Worm (Caenorhabditis elegans): Measurements from ENCODE around the gene ift-74.

Gene ift-74

ce11 chrII:6689088-6689487, 9.3 kb downstream of the ift-74 start (continued):
- TF ChIP-seq ceh-88 (GFP tag; IDR thresholded peaks at IDR 0.05) (no peak), pax-3 (tag; optimal IDR thresholded peaks at IDR 0.05) (peak; percentile 52), mef-2 (tag; optimal IDR thresholded peaks at IDR 0.05) (no peak), nhr-90 (tag; optimal IDR thresholded peaks at IDR 0.05; ENCODE audit: poor library complexity) (no peak), aly-2 (tag; optimal IDR thresholded peaks at IDR 0.05) (no peak), lin-15B (tag; optimal IDR thresholded peaks at IDR 0.05) (no peak), zip-4 (GFP tag; optimal IDR thresholded peaks at IDR 0.05) (no peak), unc-130 (tag; optimal IDR thresholded peaks at IDR 0.05) (no peak), nhr-85 (tag) (no peak), C04F5.9 (tag; optimal IDR thresholded peaks at IDR 0.05) (no peak), Y116A8C.19 (tag; optimal IDR thresholded peaks at IDR 0.05; ENCODE audit: borderline replicate concordance) (no peak), elt-3 (tag; optimal IDR thresholded peaks at IDR 0.05) (no peak), nhr-76 (tag; optimal IDR thresholded peaks at IDR 0.05) (no peak), nhr-11 (tag; optimal IDR thresholded peaks at IDR 0.05) (peak; percentile 10), unc-86 (tag; optimal IDR thresholded peaks at IDR 0.05) (peak; percentile 20), xbp-1 (tag; optimal IDR thresholded peaks at IDR 0.05) (peak; percentile 15), lir-3 (tag; optimal IDR thresholded peaks at IDR 0.05; ENCODE audit: poor library complexity) (no peak), ceh-8 (GFP tag; optimal IDR thresholded peaks at IDR 0.05) (peak; percentile 26), elt-2 (tag; optimal IDR thresholded peaks at IDR 0.05) (no peak), nhr-28 (tag; optimal IDR thresholded peaks at IDR 0.05) (no peak), ceh-90 (tag; optimal IDR thresholded peaks at IDR 0.05) (no peak), ceh-63 (GFP tag; optimal IDR thresholded peaks at IDR 0.05) (no peak), ces-1 (GFP tag; optimal IDR thresholded peaks at IDR 0.05) (no peak), tbx-2 (tag; optimal IDR thresholded peaks at IDR 0.05) (no peak), fos-1 (tag; optimal IDR thresholded peaks at IDR 0.05) (no peak), grh-1 (GFP tag; IDR thresholded peaks at IDR 0.05) (no peak), vab-15 (tag; optimal IDR thresholded peaks at IDR 0.05) (no peak), dsc-1 (tag; optimal IDR thresholded peaks at IDR 0.05) (peak; percentile 96), nhr-77 (tag; optimal IDR thresholded peaks at IDR 0.05) (no peak), blmp-1 (tag; optimal IDR thresholded peaks at IDR 0.05) (no peak), mdl-1 (tag; optimal IDR thresholded peaks at IDR 0.05) (no peak), isw-1 (GFP tag; IDR thresholded peaks at IDR 0.05) (no peak), fkh-8 (tag; optimal IDR thresholded peaks at IDR 0.05) (peak; percentile 93), unc-98 (GFP tag; IDR thresholded peaks at IDR 0.05) (no peak), skn-1 (tag; optimal IDR thresholded peaks at IDR 0.05) (no peak), fkh-10 (GFP tag; optimal IDR thresholded peaks at IDR 0.05) (peak; percentile 27), nhr-237 (tag; optimal IDR thresholded peaks at IDR 0.05) (no peak), nhr-12 (tag; optimal IDR thresholded peaks at IDR 0.05) (no peak), ceh-82 (tag; optimal IDR thresholded peaks at IDR 0.05) (no peak), ztf-4 (tag; optimal IDR thresholded peaks at IDR 0.05) (no peak), unc-30 (tag; optimal IDR thresholded peaks at IDR 0.05) (no peak), pqm-1 (tag; optimal IDR thresholded peaks at IDR 0.05) (no peak), mab-9 (GFP tag; IDR thresholded peaks at IDR 0.05) (no peak), egl-27 (tag; optimal IDR thresholded peaks at IDR 0.05) (no peak), C16A3.4 (tag; optimal IDR thresholded peaks at IDR 0.05) (no peak), tlp-1 (tag; optimal IDR thresholded peaks at IDR 0.05) (no peak), lin-39 (tag; optimal IDR thresholded peaks at IDR 0.05) (no peak), efl-1 (optimal IDR thresholded peaks at IDR 0.05) (no peak), efl-1 (GFP tag; optimal IDR thresholded peaks at IDR 0.05 in 1 of 2) (peak in 1 of 2 experiments; percentile 19), rnt-1 (tag; optimal IDR thresholded peaks at IDR 0.05) (no peak), hlh-17 (GFP tag; optimal IDR thresholded peaks at IDR 0.05; ENCODE audit: borderline replicate concordance) (no peak), swsn-7 (tag; optimal IDR thresholded peaks at IDR 0.05) (peak; percentile 28)

All from whole organism, L1 larva.